Worm (Caenorhabditis elegans) whole organism, mixed stage, embryonic: ENCODE measurements around the gene alfa-1.

Experiments
- M03D4.4 ChIP-seq: sonication (generic microtip); optimal IDR thresholded peaks from 2 replicates; lab custom pipeline; 2017; ENCODE audit warnings: mild to moderate bottlenecking, missing genetic modification characterization, missing compliant biosample characterization
- ces-1 ChIP-seq: fragments of 150-350 bp; optimal IDR thresholded peaks from 2 replicates; lab custom pipeline; 2014; ENCODE audit warnings: missing biosample characterization, missing genetic modification reagents, missing genetic modification characterization
- hlh-1 ChIP-seq: fragments of 150-350 bp; optimal IDR thresholded peaks from 2 replicates; lab custom pipeline; 2014; ENCODE audit warnings: missing biosample characterization, missing genetic modification reagents, missing genetic modification characterization
- lin-13 ChIP-seq: fragments of 150-350 bp; optimal IDR thresholded peaks from 2 replicates; lab custom pipeline; 2014; ENCODE audit warnings: missing biosample characterization, missing genetic modification characterization
- mab-5 ChIP-seq: fragments of 150-350 bp; optimal IDR thresholded peaks from 2 replicates; lab custom pipeline; 2014; ENCODE audit warnings: missing biosample characterization, missing genetic modification characterization
- nhr-12 ChIP-seq: fragments of 150-350 bp; optimal IDR thresholded peaks from 2 replicates; lab custom pipeline; 2014; ENCODE audit warnings: missing biosample characterization, missing genetic modification characterization
- nhr-237 ChIP-seq: fragments of 150-350 bp; optimal IDR thresholded peaks from 2 replicates; lab custom pipeline; 2014; ENCODE audit warnings: missing biosample characterization, missing genetic modification characterization
- nhr-28 ChIP-seq: fragments of 150-350 bp; optimal IDR thresholded peaks from 2 replicates; lab custom pipeline; 2014; ENCODE audit warnings: missing biosample characterization, missing genetic modification characterization
- nhr-76 ChIP-seq: sonication (generic microtip); optimal IDR thresholded peaks from 2 replicates; lab custom pipeline; 2017; ENCODE audit warnings: missing biosample characterization, missing genetic modification characterization
- pha-4 ChIP-seq: fragments of 150-350 bp; optimal IDR thresholded peaks from 2 replicates; lab custom pipeline; 2018; ENCODE audit warnings: missing biosample characterization, missing genetic modification reagents, missing genetic modification characterization
- unc-39 ChIP-seq: fragments of 150-350 bp; optimal IDR thresholded peaks from 2 replicates; lab custom pipeline; 2014; ENCODE audit warnings: missing biosample characterization, missing genetic modification characterization
- unc-62 ChIP-seq: fragments of 150-350 bp; optimal IDR thresholded peaks from 2 replicates; lab custom pipeline; 2014; ENCODE audit warnings: missing biosample characterization, missing genetic modification reagents, missing genetic modification characterization
- ztf-11 ChIP-seq: fragments of 150-350 bp; optimal IDR thresholded peaks from 2 replicates; lab custom pipeline; 2014; ENCODE audit warnings: missing biosample characterization, missing genetic modification characterization

- TF ChIP-seq ces-1 (no peak), ztf-11 (tag; lab: Kevin White, UChicago) (no peak), nhr-12 (tag; lab: Kevin White, UChicago) (no peak), M03D4.4 (no peak), nhr-237 (no peak), nhr-76 (no peak), nhr-28 (tag; lab: Kevin White, UChicago) (no peak), unc-62 (no peak), mab-5 (tag; lab: Kevin White, UChicago) (no peak), unc-39 (no peak), pha-4 (tag; lab: Kevin White, UChicago) (no peak), hlh-1 (tag; lab: Kevin White, UChicago) (no peak), lin-13 (tag; lab: Kevin White, UChicago) (no peak)
These were observed 16.2 kb upstream of the alfa-1 start for ce11 chrII:7678512-7678911.
